Worm (Caenorhabditis elegans) whole organism, midembryonic: Measurements from ENCODE around the gene lin-39.
A peak's percentile ranks its signal among the peaks of the same experiment; 100 is the strongest.

ENCODE experiments used
- T22C8.4 ChIP-seq: fragments of 200-800 bp; sonication (Bioruptor generic); IDR thresholded peaks from 2 replicates; pipeline ENCODE4 v1.3.6; 2022; ENCODE audit warnings: missing genetic modification characterization, missing compliant biosample characterization
- cog-1 ChIP-seq: sonication (generic microtip); optimal IDR thresholded peaks from 2 replicates; lab custom pipeline; 2016; ENCODE audit warnings: missing genetic modification characterization, missing compliant biosample characterization
- flt-1 ChIP-seq: fragments of 200-800 bp; sonication (Bioruptor generic); IDR thresholded peaks from 2 replicates; pipeline ENCODE4 v1.3.6; 2022; ENCODE audit warnings: missing genetic modification characterization, missing compliant biosample characterization
- klf-2 ChIP-seq: fragments of 200-800 bp; sonication (Bioruptor generic); conservative IDR thresholded peaks from 2 replicates; pipeline ENCODE4 v1.3.6; 2022; ENCODE audit warnings: missing genetic modification reagents, missing genetic modification characterization, missing compliant biosample characterization
- med-1 ChIP-seq: sonication (generic microtip); optimal IDR thresholded peaks from 2 replicates; lab custom pipeline; 2017; ENCODE audit warnings: missing genetic modification characterization, mild to moderate bottlenecking, missing compliant biosample characterization, antibody characterized with exemption, missing genetic modification reagents; ENCODE audit not compliant: insufficient read depth
- ref-1 ChIP-seq: fragments of 200-800 bp; sonication (Bioruptor generic); conservative IDR thresholded peaks from 2 replicates; pipeline ENCODE4 v1.3.6; 2022; ENCODE audit warnings: missing genetic modification reagents, missing genetic modification characterization, missing compliant biosample characterization
- tab-1 ChIP-seq: fragments of 200-800 bp; sonication (Bioruptor generic); IDR thresholded peaks from 2 replicates; pipeline ENCODE4 v1.3.6; 2022; ENCODE audit warnings: missing genetic modification characterization, missing compliant biosample characterization
- ztf-23 ChIP-seq: fragments of 200-800 bp; sonication (Bioruptor generic); IDR thresholded peaks from 2 replicates; pipeline ENCODE4 v1.3.6; 2022; ENCODE audit warnings: missing genetic modification reagents, missing genetic modification characterization, missing compliant biosample characterization
- ztf-29 ChIP-seq: fragments of 200-800 bp; sonication (Bioruptor generic); IDR thresholded peaks from 2 replicates; pipeline ENCODE4 v1.3.6; 2022; ENCODE audit warnings: missing genetic modification reagents, missing genetic modification characterization, missing compliant biosample characterization

lin-39 gene

ce11 chrIII:7536559-7536958 lies at the start of gene lin-39:
lin-39 (minus strand) TSS chrIII:7536632.
- no peak for TF ChIP-seq cog-1
- TF ChIP-seq flt-1 (GFP tag; lab: Robert Waterston, UW): no peak
- no peak for TF ChIP-seq tab-1 (GFP tag; lab: Robert Waterston, UW)
- no peak for TF ChIP-seq med-1 (GFP tag; lab: Kevin White, UChicago)
- no peak for TF ChIP-seq T22C8.4 (GFP tag; lab: Robert Waterston, UW)
- TF ChIP-seq ztf-23: no peak
- no peak for TF ChIP-seq ref-1 (GFP tag; lab: Robert Waterston, UW)
- no peak for TF ChIP-seq klf-2 (GFP tag; lab: Robert Waterston, UW)
- TF ChIP-seq ztf-29 (GFP tag; lab: Robert Waterston, UW): no peak

DNA sequence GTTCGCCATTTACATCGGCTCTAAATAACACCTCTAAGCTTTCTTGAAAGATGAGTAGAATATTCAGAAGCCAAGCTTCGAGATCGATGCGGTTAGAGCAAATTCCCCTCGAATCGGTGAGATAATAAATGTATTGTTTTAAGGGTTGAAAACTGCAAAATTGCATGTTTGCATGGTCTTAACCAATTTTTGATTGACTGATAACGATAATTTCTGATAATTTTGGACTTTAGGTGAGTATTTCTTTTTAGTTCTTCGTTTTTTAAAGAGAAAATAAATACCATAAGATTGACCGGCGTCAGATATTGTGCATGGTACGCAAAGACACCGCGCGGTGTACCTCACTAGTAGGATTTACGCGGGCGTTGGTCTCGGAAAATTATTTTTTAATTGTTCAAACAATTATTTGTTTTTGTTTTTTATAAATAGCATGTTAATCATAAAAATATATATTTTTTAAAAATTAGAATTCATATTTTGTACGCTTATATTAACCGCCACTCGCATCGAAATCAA lies 47.8 kb upstream of the lin-39 start, which contains the start of gene cup-5:
Gene cup-5, plus strand, starts transcription at position 51 of the 516 bp plus-strand sequence.
- no peak for TF ChIP-seq ztf-23
- TF ChIP-seq T22C8.4 (GFP tag; lab: Robert Waterston, UW): no peak
- TF ChIP-seq flt-1 (GFP tag; lab: Robert Waterston, UW): 0 out of 2 replicates have a peak, but pooled peaks have one; percentile 50
- no peak for TF ChIP-seq med-1 (GFP tag; lab: Kevin White, UChicago)
- TF ChIP-seq ztf-29 (GFP tag; lab: Robert Waterston, UW): no peak

DNA sequence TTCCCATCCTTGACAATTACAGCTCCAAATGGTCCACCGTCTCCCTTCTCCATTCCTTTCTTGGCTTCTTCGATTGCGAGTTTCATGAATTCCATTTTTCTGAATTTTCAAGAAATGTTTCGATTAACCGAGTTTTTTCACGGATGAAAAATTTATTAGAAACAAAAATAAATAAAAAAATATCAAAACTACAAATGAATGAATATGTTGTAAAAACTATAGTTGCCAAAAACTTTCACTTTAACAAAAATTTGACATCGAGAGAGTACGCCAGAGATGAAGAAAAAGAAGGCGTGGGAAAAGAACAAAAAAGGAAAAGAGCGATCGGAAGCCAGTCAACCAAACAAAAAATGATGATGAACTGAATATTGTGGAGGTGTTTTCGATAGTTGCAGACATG lies 46.5 kb upstream of the lin-39 start, which contains the start of gene R13A5.10:
Gene R13A5.10, minus strand, starts transcription at position 101 of the 400 bp plus-strand sequence.
- TF ChIP-seq ztf-23 (no peak), klf-2 (GFP tag; lab: Robert Waterston, UW) (no peak)

DNA sequence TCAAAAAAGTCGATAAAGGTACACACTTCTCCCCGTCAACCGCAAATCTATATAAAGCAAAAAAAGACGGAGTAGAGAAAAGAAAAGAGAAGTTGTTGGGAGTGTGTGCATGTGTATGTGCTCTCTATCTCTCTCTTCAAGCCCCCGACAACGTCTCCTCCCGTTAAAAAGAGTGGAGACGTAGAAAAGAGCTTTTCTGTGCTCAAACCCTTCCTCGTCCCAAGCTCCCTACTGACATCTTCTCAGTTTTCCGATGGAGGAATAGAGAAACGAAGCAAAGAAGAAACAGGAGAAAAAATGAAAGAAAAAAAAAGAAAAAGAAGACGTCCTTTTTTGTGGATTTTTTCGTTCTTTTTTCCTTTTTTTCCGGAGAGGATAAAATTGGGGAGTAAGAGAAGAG lies 44.2 kb upstream of the lin-39 start:
- TF ChIP-seq ztf-29 (GFP tag; lab: Robert Waterston, UW): no peak
- no peak for TF ChIP-seq klf-2 (GFP tag; lab: Robert Waterston, UW)
- TF ChIP-seq cog-1: no peak
- TF ChIP-seq flt-1 (GFP tag; lab: Robert Waterston, UW): no peak
- no peak for TF ChIP-seq ztf-23
- no peak for TF ChIP-seq ref-1 (GFP tag; lab: Robert Waterston, UW)
- TF ChIP-seq med-1 (GFP tag; lab: Kevin White, UChicago): no peak
- no peak for TF ChIP-seq T22C8.4 (GFP tag; lab: Robert Waterston, UW)
- TF ChIP-seq tab-1 (GFP tag; lab: Robert Waterston, UW): no peak

DNA sequence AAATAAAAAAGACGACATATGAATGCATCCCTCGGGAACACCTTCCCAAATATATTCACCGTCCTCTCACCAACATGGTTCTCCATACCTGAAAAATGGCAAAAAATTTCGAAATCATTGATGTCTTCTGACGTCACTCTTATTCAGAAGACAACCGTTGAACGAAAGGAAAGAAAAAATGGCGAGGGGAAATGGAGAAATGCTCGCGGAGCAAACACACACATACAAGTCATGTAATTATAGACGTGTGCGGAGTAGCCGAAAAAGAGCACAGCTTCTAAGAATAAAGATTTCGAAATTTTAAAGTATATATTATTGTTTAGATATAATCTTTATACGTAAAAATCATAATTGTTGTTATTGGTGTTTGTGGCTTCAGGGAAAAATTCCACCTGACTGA lies 42.9 kb upstream of the lin-39 start, which contains the start of gene mfsd-6:
Gene mfsd-6, minus strand, starts transcription at position 88 of the 400 bp plus-strand sequence.
- TF ChIP-seq ztf-23 (no peak), tab-1 (GFP tag; lab: Robert Waterston, UW) (no peak), klf-2 (GFP tag; lab: Robert Waterston, UW) (no peak), ztf-29 (GFP tag; lab: Robert Waterston, UW) (no peak), cog-1 (no peak), ref-1 (GFP tag; lab: Robert Waterston, UW) (no peak), flt-1 (GFP tag; lab: Robert Waterston, UW) (no peak), T22C8.4 (GFP tag; lab: Robert Waterston, UW) (no peak)

ce11 chrIII:7572781-7573400 lies 36.5 kb upstream of the lin-39 start, which contains the start of the genes rpl-9 and lpd-7:
rpl-9 (minus strand) TSS chrIII:7572831.
lpd-7 (plus strand) TSS chrIII:7573350.
- TF ChIP-seq flt-1 (GFP tag; lab: Robert Waterston, UW) (0 out of 2 replicates have a peak, but pooled peaks have one; percentile 61), ztf-29 (GFP tag; lab: Robert Waterston, UW) (no peak), cog-1 (peak; percentile 17)

- TF ChIP-seq T22C8.4 (GFP tag; lab: Robert Waterston, UW): no peak
- TF ChIP-seq tab-1 (GFP tag; lab: Robert Waterston, UW): no peak
- no peak for TF ChIP-seq ztf-29 (GFP tag; lab: Robert Waterston, UW)
- no peak for TF ChIP-seq klf-2 (GFP tag; lab: Robert Waterston, UW)
Observed at ce11 chrIII:7571726-7572125, 35.3 kb upstream of the lin-39 start.

DNA sequence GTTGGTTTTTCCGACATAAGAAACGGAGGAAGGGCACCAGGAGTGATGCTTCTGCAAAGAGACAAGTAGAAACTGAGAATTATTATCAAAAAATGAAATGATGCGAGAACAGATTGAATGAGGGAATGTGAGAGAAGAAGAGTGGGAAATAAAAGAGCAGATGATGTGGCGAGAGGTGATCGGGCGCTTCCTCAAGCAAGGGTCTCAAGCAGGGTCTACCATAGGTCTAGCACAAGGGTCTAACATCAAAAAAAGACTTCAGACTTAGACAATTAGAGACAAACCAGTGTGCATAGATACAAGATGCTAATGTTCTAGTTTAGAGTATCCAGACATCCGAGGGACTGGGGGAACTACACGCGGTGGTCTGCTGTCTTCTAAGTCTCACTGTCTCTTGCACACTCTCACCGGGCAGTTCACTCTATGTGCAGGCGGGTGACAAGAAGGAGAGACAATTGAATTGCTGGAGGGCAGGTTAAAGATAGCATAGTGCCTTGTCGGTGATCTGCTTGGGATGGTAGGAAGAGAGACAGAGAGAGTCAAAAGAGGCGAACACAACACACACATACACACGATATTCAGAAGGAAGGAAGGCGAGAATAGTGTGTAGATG lies 33.8 kb upstream of the lin-39 start, which contains the start of gene R13A5.7:
Gene R13A5.7, minus strand, starts transcription at position 51 of the 613 bp plus-strand sequence.
- TF ChIP-seq T22C8.4 (GFP tag; lab: Robert Waterston, UW) (no peak), med-1 (GFP tag; lab: Kevin White, UChicago) (no peak), cog-1 (peak; percentile 18), ref-1 (GFP tag; lab: Robert Waterston, UW) (no peak), flt-1 (GFP tag; lab: Robert Waterston, UW) (peak; percentile 18; the same call in 1 of the 2 replicates), ztf-23 (no peak), klf-2 (GFP tag; lab: Robert Waterston, UW) (no peak), ztf-29 (GFP tag; lab: Robert Waterston, UW) (no peak)

- TF ChIP-seq klf-2 (GFP tag; lab: Robert Waterston, UW) (no peak), tab-1 (GFP tag; lab: Robert Waterston, UW) (no peak)
Observed at ce11 chrIII:7566098-7566497, 29.7 kb upstream of the lin-39 start, which contains the start of gene ttr-32. ttr-32 (plus strand) TSS chrIII:7566411.

DNA sequence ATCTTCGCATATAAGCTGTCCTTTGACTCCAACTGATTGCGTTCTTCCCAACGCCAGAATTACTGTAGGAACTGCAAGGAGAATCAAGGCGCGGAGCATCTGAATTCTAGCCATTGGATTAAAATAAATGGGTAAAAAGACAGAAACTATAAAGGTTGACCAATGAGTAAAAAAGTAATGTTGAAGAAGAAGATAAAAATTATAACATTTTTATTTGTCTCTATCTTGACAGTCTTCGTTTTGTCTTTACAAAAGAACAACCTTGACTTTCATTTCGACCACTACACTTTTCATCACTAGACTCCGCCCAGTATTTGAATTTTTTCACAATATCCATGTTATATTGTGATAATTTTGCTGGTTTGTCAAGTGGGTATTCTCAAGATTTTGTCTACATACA lies 28.8 kb upstream of the lin-39 start, which contains the start of gene ttr-8:
Gene ttr-8, minus strand, starts transcription at position 101 of the 400 bp plus-strand sequence.
- TF ChIP-seq ztf-29 (GFP tag; lab: Robert Waterston, UW): no peak
- TF ChIP-seq klf-2 (GFP tag; lab: Robert Waterston, UW): no peak
